Worm (Caenorhabditis elegans): ENCODE measurements around the gene C01G6.4.

The C01G6.4 gene

DNA sequence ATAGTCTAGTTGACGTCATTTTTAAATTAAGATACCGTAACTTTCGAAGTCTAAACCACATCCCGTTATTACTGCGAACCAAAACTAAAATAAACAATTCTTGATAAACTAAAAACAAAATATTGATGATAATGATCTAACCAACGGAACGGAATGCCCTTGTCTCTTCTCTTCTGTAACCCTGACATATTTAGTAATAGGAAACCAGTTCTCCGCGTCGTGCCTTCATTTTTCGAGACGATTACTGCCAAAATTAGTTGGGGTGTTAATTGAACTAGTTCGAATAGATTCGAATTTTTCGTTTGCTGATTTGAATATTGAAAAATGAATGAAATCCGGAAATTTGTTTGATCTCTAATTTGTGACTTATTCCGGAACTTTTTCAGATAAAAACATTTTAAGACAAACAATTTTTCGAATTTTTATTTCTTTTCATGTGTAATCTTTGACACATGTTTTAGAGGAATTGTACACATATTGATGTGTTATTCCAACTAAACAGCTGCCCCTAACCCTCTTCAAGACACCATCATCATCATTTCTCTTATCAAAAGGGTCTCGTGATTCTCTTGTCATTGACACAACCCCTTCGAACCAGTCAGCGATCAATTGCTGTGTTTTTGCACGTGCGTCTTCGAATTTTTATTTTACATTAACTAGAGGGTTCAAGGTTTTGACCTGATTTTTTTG, 11.0 kb upstream of the C01G6.4 start (continued):
- peak; percentile 68 for TF ChIP-seq somi-1 (GFP tag; optimal IDR thresholded peaks at IDR 0.05)
- TF ChIP-seq rec-8 (tag; optimal IDR thresholded peaks at IDR 0.05) = no peak
- TF ChIP-seq Y79H2A.3 (GFP tag; conservative IDR thresholded peaks at IDR 0.05) = no peak
- TF ChIP-seq dox-1 (GFP tag; IDR thresholded peaks at IDR 0.05) = 0 out of 2 replicates have a peak, but pooled peaks have one; percentile 33
- peak; percentile 12 for TF ChIP-seq tbp1 (GFP tag; optimal IDR thresholded peaks at IDR 0.05)
- no peak for TF ChIP-seq dpl-1 (GFP tag; optimal IDR thresholded peaks at IDR 0.05)
- no peak for TF ChIP-seq ceh-100 (GFP tag; IDR thresholded peaks at IDR 0.05)
- TF ChIP-seq nhr-80 (tag; optimal IDR thresholded peaks at IDR 0.05) = peak; percentile 67
- peak; percentile 41 for TF ChIP-seq tlf-1 (GFP tag; optimal IDR thresholded peaks at IDR 0.05)
- TF ChIP-seq lsl-1 (GFP tag; optimal IDR thresholded peaks at IDR 0.05) = no peak
- TF ChIP-seq ztf-3 (GFP tag; optimal IDR thresholded peaks at IDR 0.05) = no peak
- TF ChIP-seq B0035.1 (tag; optimal IDR thresholded peaks at IDR 0.05) = no peak
- no peak for TF ChIP-seq snpc-4 (GFP tag; optimal IDR thresholded peaks at IDR 0.05)
- peak in 3 of 4 experiments; percentile 16 to 40 (median 23) for TF ChIP-seq snpc-4 (tag; optimal IDR thresholded peaks at IDR 0.05)
- TF ChIP-seq repo-1 (tag; optimal IDR thresholded peaks at IDR 0.05) = peak; percentile 1
- no peak for TF ChIP-seq sea-2 (GFP tag; IDR thresholded peaks at IDR 0.05)
- no peak for TF ChIP-seq lin-26 (GFP tag; IDR thresholded peaks at IDR 0.05)
- no peak for TF ChIP-seq T26A5.8 (tag; optimal IDR thresholded peaks at IDR 0.05)
- TF ChIP-seq mes-4 (tag; optimal IDR thresholded peaks at IDR 0.05) = no peak
- TF ChIP-seq T07F8.4 (tag; optimal IDR thresholded peaks at IDR 0.05) = no peak
- peak in 1 of 2 experiments; percentile 73 for TF ChIP-seq let-607 (tag; optimal IDR thresholded peaks at IDR 0.05)
- peak; percentile 63 for TF ChIP-seq egl-44 (GFP tag; IDR thresholded peaks at IDR 0.05)
- no peak for TF ChIP-seq F49E8.2 (tag; optimal IDR thresholded peaks at IDR 0.05; ENCODE audit: insufficient read depth)
- TF ChIP-seq ceh-27 (GFP tag; optimal IDR thresholded peaks at IDR 0.05) = peak; percentile 8
- no peak for TF ChIP-seq ztf-18 (tag; optimal IDR thresholded peaks at IDR 0.05)
- no peak for TF ChIP-seq lsy-27 (tag; optimal IDR thresholded peaks at IDR 0.05; ENCODE audit: borderline replicate concordance, insufficient read depth)
- no peak for TF ChIP-seq snpc-3.4 (tag; optimal IDR thresholded peaks at IDR 0.05)
- 0 out of 2 replicates have a peak, but pooled peaks have one; percentile 43 for TF ChIP-seq Y95B8A.8 (GFP tag; IDR thresholded peaks at IDR 0.05)
- no peak for TF ChIP-seq xnd-1 (tag; optimal IDR thresholded peaks at IDR 0.05)
- TF ChIP-seq snpc-1.3 (tag; optimal IDR thresholded peaks at IDR 0.05; ENCODE audit: insufficient read depth) = no peak
- TF ChIP-seq ZK185.1 (tag; optimal IDR thresholded peaks at IDR 0.05; ENCODE audit: poor library complexity, severe bottlenecking) = no peak
- no peak for TF ChIP-seq attf-3 (GFP tag; conservative IDR thresholded peaks at IDR 0.05)
- no peak for TF ChIP-seq zfh-2 (GFP tag; conservative IDR thresholded peaks at IDR 0.05)
- TF ChIP-seq F37B4.10 (GFP tag; IDR thresholded peaks at IDR 0.05) = no peak
- no peak for TF ChIP-seq ztf-28 (GFP tag; IDR thresholded peaks at IDR 0.05)
- no peak for TF ChIP-seq F23B12.7 (tag; optimal IDR thresholded peaks at IDR 0.05; ENCODE audit: insufficient read depth)
- no peak for TF ChIP-seq ccch-3 (GFP tag; optimal IDR thresholded peaks at IDR 0.05)
- TF ChIP-seq hsf-1 (GFP tag; IDR thresholded peaks at IDR 0.05) = no peak
- no peak for TF ChIP-seq sptf-2 (GFP tag; optimal IDR thresholded peaks at IDR 0.05)
- TF ChIP-seq gei-17 (GFP tag; optimal IDR thresholded peaks at IDR 0.05) = no peak
- TF ChIP-seq B0261.1 (tag; optimal IDR thresholded peaks at IDR 0.05) = no peak
- no peak for TF ChIP-seq Y67H2A.10 (GFP tag; conservative IDR thresholded peaks at IDR 0.05)
- no peak for TF ChIP-seq nhr-179 (tag; optimal IDR thresholded peaks at IDR 0.05)
- TF ChIP-seq Y53F4B.3 (GFP tag; IDR thresholded peaks at IDR 0.05) = no peak
- no peak for TF ChIP-seq K12H6.12 (tag; optimal IDR thresholded peaks at IDR 0.05)
- TF ChIP-seq rpc-1 (optimal IDR thresholded peaks at IDR 0.05) = no peak
- no peak for TF ChIP-seq rpc-1 (tag; optimal IDR thresholded peaks at IDR 0.05)
